Worm (Caenorhabditis elegans) whole organism, late embryonic: Measurements from ENCODE around the gene bcat-1.

Experiments
- C08G9.2 ChIP-seq: sonication (generic microtip); optimal IDR thresholded peaks from 2 replicates; lab custom pipeline; 2016; ENCODE audit warnings: mild to moderate bottlenecking, missing genetic modification characterization, moderate library complexity, missing compliant biosample characterization
- ama-1 ChIP-seq: fragments of 150-350 bp; optimal IDR thresholded peaks from 2 replicates; lab custom pipeline; 2014
- fkh-10 ChIP-seq: fragments of 150-350 bp; optimal IDR thresholded peaks from 2 replicates; lab custom pipeline; 2014; ENCODE audit warnings: missing biosample characterization, missing genetic modification reagents, missing genetic modification characterization
- hlh-13 ChIP-seq: fragments of 200-800 bp; sonication (Bioruptor generic); optimal IDR thresholded peaks from 2 replicates; lab custom pipeline; 2018; ENCODE audit warnings: mild to moderate bottlenecking, missing genetic modification characterization, missing compliant biosample characterization
- nhr-11 ChIP-seq: fragments of 150-350 bp; optimal IDR thresholded peaks from 2 replicates; lab custom pipeline; 2014; ENCODE audit warnings: missing biosample characterization, missing genetic modification characterization
- pag-3 ChIP-seq: sonication (generic microtip); optimal IDR thresholded peaks from 2 replicates; lab custom pipeline; 2016; ENCODE audit warnings: missing compliant biosample characterization, missing genetic modification characterization, borderline replicate concordance
- pat-9 ChIP-seq: fragments of 200-800 bp; sonication (Bioruptor generic); optimal IDR thresholded peaks from 2 replicates; lab custom pipeline; 2018; ENCODE audit warnings: mild to moderate bottlenecking, missing genetic modification characterization, moderate library complexity, missing compliant biosample characterization
- rnt-1 ChIP-seq: sonication (generic microtip); optimal IDR thresholded peaks from 2 replicates; lab custom pipeline; 2016; ENCODE audit warnings: missing genetic modification characterization, missing compliant biosample characterization
- syd-9 ChIP-seq: sonication (generic microtip); optimal IDR thresholded peaks from 2 replicates; lab custom pipeline; 2016; ENCODE audit warnings: mild to moderate bottlenecking, missing genetic modification characterization, moderate library complexity, missing compliant biosample characterization
- tbx-2 ChIP-seq: sonication (generic microtip); optimal IDR thresholded peaks from 2 replicates; lab custom pipeline; 2016; ENCODE audit warnings: missing genetic modification characterization, missing compliant biosample characterization

DNA sequence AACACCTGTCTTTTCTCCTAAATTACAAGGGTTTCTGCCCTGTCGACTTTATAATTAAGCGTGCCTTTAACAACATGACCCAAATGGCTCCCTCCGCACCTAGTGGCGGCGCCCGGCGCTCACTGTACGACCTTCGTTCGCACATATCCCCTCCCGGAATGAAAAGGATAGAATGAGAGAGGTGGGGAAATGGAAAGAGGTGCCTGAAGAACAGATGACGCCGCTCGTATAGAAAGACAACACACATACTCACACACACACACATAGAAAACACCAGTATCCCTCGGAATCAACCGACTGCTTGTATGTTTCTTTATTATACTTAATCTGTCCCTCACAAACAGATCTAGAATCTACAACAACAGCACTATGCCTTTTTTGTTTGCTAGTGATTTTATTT lies 32.6 kb downstream of the bcat-1 start:
- no peak for TF ChIP-seq ama-1
- no peak for TF ChIP-seq pag-3 (tag; lab: Kevin White, UChicago)
- TF ChIP-seq nhr-11 (tag; lab: Kevin White, UChicago) = no peak
- no peak for TF ChIP-seq hlh-13
- no peak for TF ChIP-seq C08G9.2 (tag; lab: Kevin White, UChicago)
- no peak for TF ChIP-seq pat-9 (tag; lab: Kevin White, UChicago)
- TF ChIP-seq rnt-1 (tag; lab: Kevin White, UChicago) = no peak
- no peak for TF ChIP-seq syd-9 (tag; lab: Kevin White, UChicago)
- TF ChIP-seq tbx-2 (tag; lab: Kevin White, UChicago) = no peak
- TF ChIP-seq fkh-10 = no peak
